Fruit fly (Drosophila melanogaster) whole organism, wandering third instar larva: ENCODE data around the gene lobo.

Source experiments
- Abd-B ChIP-seq: fragments of >200 bp; optimal IDR thresholded peaks from 2 replicates; lab custom pipeline; 2017; ENCODE audit warnings: missing biosample characterization, missing genetic modification characterization
- CG32264 ChIP-seq: fragments of 200-800 bp; sonication (Bioruptor generic); optimal IDR thresholded peaks from 2 replicates; lab custom pipeline; 2016; ENCODE audit warnings: missing biosample characterization, missing genetic modification characterization
- CG9705 ChIP-seq: fragments of 200-800 bp; sonication (Bioruptor generic); optimal IDR thresholded peaks from 2 replicates; lab custom pipeline; 2018; ENCODE audit warnings: missing biosample characterization, mild to moderate bottlenecking, missing genetic modification characterization
- CrebA ChIP-seq: fragments of 200-800 bp; sonication (Bioruptor generic); optimal IDR thresholded peaks from 2 replicates; lab custom pipeline; 2016; ENCODE audit warnings: missing biosample characterization, mild to moderate bottlenecking, missing genetic modification characterization, borderline replicate concordance
- Dfd ChIP-seq: fragments of >200 bp; optimal IDR thresholded peaks from 2 replicates; lab custom pipeline; 2017; ENCODE audit warnings: missing biosample characterization, missing genetic modification characterization
- Dif ChIP-seq: fragments of 200-275, 200-300 bp; sonication (Bioruptor generic); optimal IDR thresholded peaks from 2 replicates; lab custom pipeline; 2018; ENCODE audit warnings: missing biosample characterization, missing genetic modification characterization; ENCODE audit not compliant: partially characterized antibody
- GATAd ChIP-seq: sonication (Bioruptor generic); optimal IDR thresholded peaks from 2 replicates; lab custom pipeline; 2016; ENCODE audit warnings: missing biosample characterization, missing genetic modification characterization
- HLH106 ChIP-seq: fragments of 200-800 bp; optimal IDR thresholded peaks from 3 replicates; lab custom pipeline; 2019; ENCODE audit warnings: missing biosample characterization, mild to moderate bottlenecking, missing genetic modification characterization, moderate library complexity
- Hnf4 ChIP-seq: fragments of 200-800 bp; sonication (Bioruptor generic); optimal IDR thresholded peaks from 2 replicates; lab custom pipeline; 2016; ENCODE audit warnings: missing biosample characterization, mild to moderate bottlenecking, missing genetic modification characterization
- Hr78 ChIP-seq: fragments of >200 bp; optimal IDR thresholded peaks from 2 replicates; lab custom pipeline; 2017; ENCODE audit warnings: missing biosample characterization, missing genetic modification characterization
- Hr83 ChIP-seq: fragments of 200-300 bp; sonication (Bioruptor generic); optimal IDR thresholded peaks from 2 replicates; lab custom pipeline; 2016; ENCODE audit warnings: missing biosample characterization, mild to moderate bottlenecking, missing genetic modification characterization, moderate library complexity; ENCODE audit not compliant: poor library complexity, severe bottlenecking
- Jra ChIP-seq: sonication (Bioruptor generic); optimal IDR thresholded peaks from 2 replicates; lab custom pipeline; 2016; ENCODE audit warnings: missing biosample characterization, missing genetic modification characterization
- Mio ChIP-seq: sonication (Bioruptor generic); optimal IDR thresholded peaks from 2 replicates; lab custom pipeline; 2016; ENCODE audit warnings: missing biosample characterization, missing genetic modification characterization
- Myc ChIP-seq: fragments of >200 bp; optimal IDR thresholded peaks from 2 replicates; lab custom pipeline; 2017
- N ChIP-seq: fragments of >200 bp; optimal IDR thresholded peaks from 2 replicates; lab custom pipeline; 2018; ENCODE audit warnings: missing biosample characterization, missing external identifiers, missing genetic modification characterization
- OdsH ChIP-seq: fragments of 200-800 bp; sonication (Bioruptor generic); optimal IDR thresholded peaks from 2 replicates; lab custom pipeline; 2016; ENCODE audit warnings: missing biosample characterization, mild to moderate bottlenecking, missing genetic modification characterization
- Rel ChIP-seq, 2 experiments: fragments of 200-800 bp; sonication (Bioruptor generic) in 1 of 2; optimal IDR thresholded peaks; 2 replicates in 1 of 2; 3 replicates in 1 of 2; lab custom pipeline; 2016 to 2019; ENCODE audit warnings: mild to moderate bottlenecking in 2 of 2, missing biosample characterization in 2 of 2, missing genetic modification characterization in 2 of 2, moderate library complexity in 1 of 2
- Sp1 ChIP-seq: fragments of 200-800 bp; sonication (Bioruptor generic); optimal IDR thresholded peaks from 3 replicates; lab custom pipeline; 2019; ENCODE audit warnings: missing biosample characterization, mild to moderate bottlenecking, missing genetic modification characterization, moderate library complexity
- Vsx2 ChIP-seq: fragments of 200-300, 225-300 bp; sonication (Bioruptor generic); optimal IDR thresholded peaks from 2 replicates; lab custom pipeline; 2018; ENCODE audit warnings: missing biosample characterization, missing genetic modification characterization; ENCODE audit not compliant: partially characterized antibody
- br ChIP-seq: fragments of 200-800 bp; sonication (Bioruptor generic); optimal IDR thresholded peaks from 2 replicates; lab custom pipeline; 2016; ENCODE audit warnings: missing biosample characterization, missing genetic modification characterization
- brk ChIP-seq: fragments of 200-800 bp; sonication (Bioruptor generic); optimal IDR thresholded peaks from 2 replicates; lab custom pipeline; 2016; ENCODE audit warnings: missing biosample characterization, mild to moderate bottlenecking, missing genetic modification characterization
- dl ChIP-seq, 2 experiments: fragments of 175-275, 200-275 bp in 1 of 2; fragments of 200-275 bp in 1 of 2; sonication (Bioruptor generic); optimal IDR thresholded peaks; lab custom pipeline; 2018; ENCODE audit warnings: mild to moderate bottlenecking in 2 of 2, missing biosample characterization in 2 of 2, missing genetic modification characterization in 2 of 2, moderate library complexity in 2 of 2; ENCODE audit not compliant: partially characterized antibody in 2 of 2, insufficient read depth in 1 of 2
- dmrt93B ChIP-seq: fragments of 200-800 bp; sonication (Bioruptor generic); optimal IDR thresholded peaks from 2 replicates; lab custom pipeline; 2018; ENCODE audit warnings: missing biosample characterization, mild to moderate bottlenecking, missing genetic modification characterization
- dsf ChIP-seq: sonication (Bioruptor generic); optimal IDR thresholded peaks from 2 replicates; lab custom pipeline; 2016; ENCODE audit warnings: missing biosample characterization, missing genetic modification characterization, borderline replicate concordance
- ey ChIP-seq: fragments of 200-800 bp; sonication (Bioruptor generic); optimal IDR thresholded peaks from 2 replicates; lab custom pipeline; 2016; ENCODE audit warnings: missing biosample characterization, missing genetic modification characterization
- foxo ChIP-seq, 2 experiments: fragments of 200-800 bp; sonication (Bioruptor generic); optimal IDR thresholded peaks; 2 replicates in 1 of 2; 3 replicates in 1 of 2; lab custom pipeline; 2016 to 2017; ENCODE audit warnings: missing biosample characterization in 2 of 2, missing genetic modification characterization in 2 of 2
- fru ChIP-seq: fragments of 200-800 bp; sonication (Bioruptor generic); optimal IDR thresholded peaks from 3 replicates; lab custom pipeline; 2016; ENCODE audit warnings: missing biosample characterization, mild to moderate bottlenecking, missing genetic modification characterization
- h ChIP-seq: fragments of 200-800 bp; sonication (Bioruptor generic); optimal IDR thresholded peaks from 3 replicates; lab custom pipeline; 2016; ENCODE audit warnings: missing biosample characterization, mild to moderate bottlenecking, missing genetic modification characterization
- jim ChIP-seq: fragments of 175-275, 200-325 bp; sonication (Bioruptor generic); optimal IDR thresholded peaks from 2 replicates; lab custom pipeline; 2016; ENCODE audit warnings: missing biosample characterization, mild to moderate bottlenecking, missing genetic modification characterization
- lola ChIP-seq: fragments of >200 bp; optimal IDR thresholded peaks from 2 replicates; lab custom pipeline; 2017; ENCODE audit warnings: missing biosample characterization, missing genetic modification characterization
- pan ChIP-seq: fragments of >200 bp; optimal IDR thresholded peaks from 2 replicates; lab custom pipeline; 2017
- psq ChIP-seq: fragments of 200-800 bp; sonication (Bioruptor generic); optimal IDR thresholded peaks from 3 replicates; lab custom pipeline; 2017; ENCODE audit warnings: missing biosample characterization, mild to moderate bottlenecking, missing genetic modification characterization, moderate library complexity
- rgr ChIP-seq: fragments of 200-800 bp; sonication (Bioruptor generic); optimal IDR thresholded peaks from 3 replicates; lab custom pipeline; 2016; ENCODE audit warnings: missing biosample characterization, mild to moderate bottlenecking, missing genetic modification characterization
- sage ChIP-seq: fragments of 200-800 bp; sonication (Bioruptor generic); optimal IDR thresholded peaks from 2 replicates; lab custom pipeline; 2016; ENCODE audit warnings: missing biosample characterization, mild to moderate bottlenecking, missing genetic modification characterization
- sv ChIP-seq: fragments of 200-800 bp; sonication (Bioruptor generic); optimal IDR thresholded peaks from 3 replicates; lab custom pipeline; 2016; ENCODE audit warnings: missing biosample characterization, missing genetic modification characterization
- tai ChIP-seq: sonication (Bioruptor generic); optimal IDR thresholded peaks from 2 replicates; lab custom pipeline; 2016; ENCODE audit warnings: missing biosample characterization, missing genetic modification characterization
- usp ChIP-seq: fragments of >200 bp; optimal IDR thresholded peaks from 2 replicates; lab custom pipeline; 2017; ENCODE audit warnings: missing biosample characterization, missing genetic modification characterization
- woc ChIP-seq: sonication (Bioruptor generic); optimal IDR thresholded peaks from 2 replicates; lab custom pipeline; 2016; ENCODE audit warnings: missing biosample characterization, mild to moderate bottlenecking, missing genetic modification characterization

lobo gene

DNA sequence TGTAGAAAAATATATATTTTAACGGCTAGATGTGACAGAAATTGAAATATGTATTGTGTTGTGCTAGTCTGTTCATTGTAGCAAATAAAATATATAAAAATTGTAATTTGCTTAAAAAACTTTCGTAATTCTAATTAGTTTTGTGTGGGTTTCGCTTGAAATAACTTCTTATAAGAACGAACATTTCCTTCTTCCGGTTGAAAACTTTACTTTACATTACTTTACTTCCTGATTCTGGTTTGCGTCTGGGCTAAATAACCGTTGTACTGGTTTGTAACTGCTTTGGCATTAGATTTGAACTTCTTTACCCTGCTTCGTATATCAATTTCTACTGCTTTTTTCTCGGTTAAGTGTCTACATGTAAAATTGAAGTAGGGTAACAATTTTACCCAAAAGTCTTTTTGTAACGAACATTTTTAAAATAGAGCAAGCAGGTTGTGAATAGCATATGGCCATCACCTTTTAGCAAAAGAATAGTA lies at the start of gene lobo:
Gene lobo, minus strand, starts transcription at position 51 of the 479 bp plus-strand sequence.
- TF ChIP-seq N (no peak), h (no peak), rgr (GFP tag; lab: Kevin White, UChicago) (no peak), dmrt93B (peak; percentile 47), CrebA (GFP tag; lab: Kevin White, UChicago) (no peak), jim (GFP tag; lab: Kevin White, UChicago) (no peak), Hr78 (no peak), psq (GFP tag; lab: Kevin White, UChicago) (no peak), Jra (GFP tag; lab: Kevin White, UChicago) (no peak), HLH106 (peak; percentile 37), lola (GFP tag; lab: Kevin White, UChicago) (no peak), GATAd (GFP tag; lab: Kevin White, UChicago) (no peak), Dfd (GFP tag; lab: Kevin White, UChicago) (no peak), dl (GFP tag; optimal IDR thresholded peaks at IDR 0.05; lab: Kevin White, UChicago; ENCODE audit: insufficient read depth in 1 of 2, partially characterized antibody in 2 of 2) (no peak), Myc (lab: Kevin White, UChicago) (peak; percentile 48), CG32264 (no peak), Rel (GFP tag; optimal IDR thresholded peaks at IDR 0.05; lab: Kevin White, UChicago) (no peak), Rel (tag; optimal IDR thresholded peaks at IDR 0.05; lab: Kevin White, UChicago) (no peak), dsf (GFP tag; lab: Kevin White, UChicago) (no peak), Abd-B (no peak), pan (lab: Kevin White, UChicago) (no peak), foxo (GFP tag; optimal IDR thresholded peaks at IDR 0.05; lab: Kevin White, UChicago) (no peak), CG9705 (GFP tag; lab: Kevin White, UChicago) (peak; percentile 56), OdsH (GFP tag; lab: Kevin White, UChicago) (peak; percentile 37), usp (GFP tag; lab: Kevin White, UChicago) (no peak), sv (GFP tag; lab: Kevin White, UChicago) (peak; percentile 27), Hnf4 (GFP tag; lab: Kevin White, UChicago) (no peak), Hr83 (GFP tag; lab: Kevin White, UChicago) (no peak), Sp1 (GFP tag; lab: Kevin White, UChicago) (peak; percentile 46), brk (GFP tag; lab: Kevin White, UChicago) (peak; percentile 3), woc (GFP tag; lab: Kevin White, UChicago) (no peak), br (GFP tag; lab: Kevin White, UChicago) (peak; percentile 31), tai (GFP tag; lab: Kevin White, UChicago) (no peak), ey (peak; percentile 7), sage (GFP tag; lab: Kevin White, UChicago) (no peak), Mio (no peak), Vsx2 (GFP tag; lab: Kevin White, UChicago) (no peak), Dif (GFP tag; lab: Kevin White, UChicago) (no peak), fru (GFP tag; lab: Kevin White, UChicago) (peak; percentile 45)

DNA sequence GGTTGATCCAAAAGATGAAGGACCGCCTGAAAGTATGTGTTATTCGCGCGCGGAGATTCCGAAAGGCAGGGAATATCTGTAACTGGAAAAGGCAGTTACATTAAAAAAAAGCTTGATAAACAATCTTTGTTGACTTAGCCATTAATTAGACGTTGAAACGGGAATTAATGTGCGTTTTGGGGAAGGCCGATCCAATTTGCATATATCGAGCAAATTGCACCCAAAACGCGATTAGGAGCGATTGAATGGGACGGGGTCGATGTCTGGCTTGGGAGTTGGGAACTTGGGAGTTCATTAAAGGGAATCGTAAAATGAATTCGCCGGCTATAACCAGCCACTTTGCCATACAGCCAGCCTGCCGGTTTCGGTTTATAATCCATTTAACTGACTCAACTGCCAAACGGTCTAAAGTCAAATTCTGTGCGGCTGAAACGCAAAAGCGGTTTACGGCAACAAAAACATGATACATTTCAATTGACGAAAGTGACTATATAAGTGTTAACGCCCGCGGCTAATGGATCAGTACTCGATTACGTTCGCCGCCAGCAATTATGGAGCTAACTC lies 48.0 kb upstream of the lobo start, which contains the start of gene CG11854:
Gene CG11854, plus strand, starts transcription at position 514 of the 564 bp plus-strand sequence.
- TF ChIP-seq foxo (GFP tag; optimal IDR thresholded peaks at IDR 0.05; lab: Kevin White, UChicago), result no peak
- no peak for TF ChIP-seq Rel (GFP tag; optimal IDR thresholded peaks at IDR 0.05; lab: Kevin White, UChicago)
- TF ChIP-seq Rel (tag; optimal IDR thresholded peaks at IDR 0.05; lab: Kevin White, UChicago), result peak; percentile 76
